Fruit fly (Drosophila melanogaster) whole organism, embryonic: ENCODE measurements around the gene CG12516.

Experiments used
- ATbp ChIP-seq: fragments of 200-800 bp; sonication (Bioruptor generic); optimal IDR thresholded peaks from 2 replicates; lab custom pipeline; 2017; ENCODE audit warnings: missing biosample characterization, mild to moderate bottlenecking, missing genetic modification characterization, missing genetic modification reagents
- Bdp1 ChIP-seq: fragments of 200-800 bp; sonication (Bioruptor generic); optimal IDR thresholded peaks from 3 replicates; lab custom pipeline; 2016; ENCODE audit warnings: missing biosample characterization, missing genetic modification characterization
- Bteb2 ChIP-seq: fragments of 200-800 bp; sonication (Bioruptor generic); optimal IDR thresholded peaks from 2 replicates; lab custom pipeline; 2016; ENCODE audit warnings: missing biosample characterization, missing genetic modification characterization
- CG1024 ChIP-seq: fragments of 200-800 bp; sonication (Bioruptor generic); IDR thresholded peaks from 2 replicates; pipeline ENCODE4 v1.3.6; 2022; ENCODE audit warnings: missing biosample characterization, missing genetic modification characterization
- CG10366 ChIP-seq: fragments of 200-800 bp; sonication (Bioruptor generic); IDR thresholded peaks from 2 replicates; pipeline ENCODE4 v1.3.6; 2022; ENCODE audit warnings: missing biosample characterization, missing genetic modification characterization
- CG10979 ChIP-seq: fragments of 200-800 bp; sonication (Bioruptor generic); optimal IDR thresholded peaks from 2 replicates; lab custom pipeline; 2018; ENCODE audit warnings: missing biosample characterization, mild to moderate bottlenecking, missing genetic modification characterization, moderate library complexity
- CG11085 ChIP-seq: fragments of 200-800 bp; sonication (Bioruptor generic); IDR thresholded peaks from 2 replicates; pipeline ENCODE4 v1.3.6; 2022; ENCODE audit warnings: missing biosample characterization, missing genetic modification characterization
- CG11504 ChIP-seq: fragments of 200-800 bp; sonication (Bioruptor generic); optimal IDR thresholded peaks from 3 replicates; lab custom pipeline; 2019; ENCODE audit warnings: missing biosample characterization, mild to moderate bottlenecking, missing genetic modification characterization, moderate library complexity
- CG13287 ChIP-seq: fragments of 200-800 bp; sonication (Bioruptor generic); IDR thresholded peaks from 2 replicates; pipeline ENCODE4 v1.3.6; 2022; ENCODE audit warnings: missing biosample characterization, missing genetic modification characterization; ENCODE audit not compliant: partially characterized antibody
- CG15479 ChIP-seq: fragments of 200-800 bp; sonication (Bioruptor generic); optimal IDR thresholded peaks from 3 replicates; lab custom pipeline; 2019; ENCODE audit warnings: missing biosample characterization, mild to moderate bottlenecking, missing genetic modification characterization, moderate library complexity
- CG15514 ChIP-seq: fragments of 200-800 bp; sonication (Bioruptor generic); optimal IDR thresholded peaks from 3 replicates; lab custom pipeline; 2017; ENCODE audit warnings: missing biosample characterization, missing genetic modification characterization, mild to moderate bottlenecking, moderate library complexity, missing genetic modification reagents
- CG1647 ChIP-seq: fragments of 200-800 bp; sonication (Bioruptor generic); optimal IDR thresholded peaks from 3 replicates; lab custom pipeline; 2016; ENCODE audit warnings: missing biosample characterization, missing genetic modification characterization
- CG16813 ChIP-seq: fragments of 200-800 bp; sonication (Bioruptor generic); IDR thresholded peaks from 3 replicates; pipeline ENCODE4 v1.3.6; 2022; ENCODE audit warnings: missing biosample characterization, missing genetic modification characterization; ENCODE audit not compliant: partially characterized antibody
- CG1832 ChIP-seq: fragments of 200-800 bp; sonication (Bioruptor generic); optimal IDR thresholded peaks from 2 replicates; lab custom pipeline; 2017; ENCODE audit warnings: missing biosample characterization, mild to moderate bottlenecking, missing genetic modification characterization, inconsistent platforms
- CG2116 ChIP-seq: fragments of 200-800 bp; sonication (Bioruptor generic); optimal IDR thresholded peaks from 3 replicates; lab custom pipeline; 2018; ENCODE audit warnings: missing biosample characterization, mild to moderate bottlenecking, missing genetic modification characterization
- CG30431 ChIP-seq: fragments of 200-800 bp; sonication (Bioruptor generic); optimal IDR thresholded peaks from 2 replicates; lab custom pipeline; 2017; ENCODE audit warnings: missing biosample characterization, missing genetic modification characterization
- CG31441 ChIP-seq: fragments of 200-800 bp; sonication (Bioruptor generic); IDR thresholded peaks from 2 replicates; pipeline ENCODE4 v1.3.6; 2022; ENCODE audit warnings: missing biosample characterization, missing genetic modification characterization
- CG32532 ChIP-seq: fragments of 200-800 bp; sonication (Bioruptor generic); IDR thresholded peaks from 2 replicates; pipeline ENCODE4 v1.3.6; 2022; ENCODE audit warnings: missing biosample characterization, missing genetic modification characterization
- CG32767 ChIP-seq: fragments of 200-800 bp; sonication (Bioruptor generic); IDR thresholded peaks from 2 replicates; pipeline ENCODE4 v1.3.6; 2022; ENCODE audit warnings: missing biosample characterization, missing genetic modification characterization
- CG43689 ChIP-seq: fragments of 200-800 bp; sonication (Bioruptor generic); IDR thresholded peaks from 2 replicates; pipeline ENCODE4 v1.3.6; 2022; ENCODE audit warnings: missing biosample characterization, missing genetic modification characterization
- CG6272 ChIP-seq: fragments of 200-800 bp; sonication (Bioruptor generic); IDR thresholded peaks from 2 replicates; pipeline ENCODE4 v1.3.6; 2022; ENCODE audit warnings: missing biosample characterization, missing genetic modification characterization
- CG8944 ChIP-seq: fragments of 200-800 bp; sonication (Bioruptor generic); optimal IDR thresholded peaks from 3 replicates; lab custom pipeline; 2016; ENCODE audit warnings: missing biosample characterization, missing genetic modification characterization
- CrebB ChIP-seq: fragments of 200-800 bp; sonication (Bioruptor generic); optimal IDR thresholded peaks from 3 replicates; lab custom pipeline; 2018; ENCODE audit warnings: missing biosample characterization, mild to moderate bottlenecking, missing genetic modification characterization
- D ChIP-seq, 2 experiments: fragments of 200-800 bp in 1 of 2; fragments of >200 bp in 1 of 2; sonication (Bioruptor generic) in 1 of 2; optimal IDR thresholded peaks; 2 replicates in 1 of 2; 3 replicates in 1 of 2; lab custom pipeline; 2017; ENCODE audit warnings: mild to moderate bottlenecking in 1 of 2, missing biosample characterization in 1 of 2, missing genetic modification characterization in 1 of 2, missing genetic modification reagents in 1 of 2
- D19A ChIP-seq: fragments of 200-800 bp; optimal IDR thresholded peaks from 3 replicates; lab custom pipeline; 2019; ENCODE audit warnings: missing biosample characterization, mild to moderate bottlenecking, missing genetic modification characterization, moderate library complexity
- Dip2 ChIP-seq: fragments of 200-800 bp; sonication (Bioruptor generic); IDR thresholded peaks from 2 replicates; pipeline ENCODE4 v1.3.6; 2022; ENCODE audit warnings: missing biosample characterization, missing genetic modification characterization
- Dref ChIP-seq: fragments of 200-800 bp; sonication (Bioruptor generic); IDR thresholded peaks from 2 replicates; pipeline ENCODE4 v1.3.6; 2022; ENCODE audit warnings: missing biosample characterization, missing genetic modification characterization
- E2f1 ChIP-seq: fragments of 200-800 bp; sonication (Bioruptor generic); IDR thresholded peaks from 2 replicates; pipeline ENCODE4 v1.3.6; 2022; ENCODE audit warnings: missing biosample characterization, missing genetic modification characterization
- ERR ChIP-seq: fragments of 200-800 bp; sonication (Bioruptor generic); optimal IDR thresholded peaks from 2 replicates; lab custom pipeline; 2016; ENCODE audit warnings: missing biosample characterization, missing genetic modification characterization
- Eip74EF ChIP-seq, 2 experiments: fragments of 200-800 bp in 1 of 2; fragments of >200 bp in 1 of 2; sonication (Bioruptor generic) in 1 of 2; optimal IDR thresholded peaks; 2 replicates each; lab custom pipeline; 2017 to 2019; ENCODE audit warnings: missing biosample characterization in 2 of 2, missing genetic modification characterization in 2 of 2, mild to moderate bottlenecking in 1 of 2, moderate library complexity in 1 of 2
- Elba2 ChIP-seq: fragments of 200-800 bp; sonication (Bioruptor generic); optimal IDR thresholded peaks from 3 replicates; lab custom pipeline; 2016; ENCODE audit warnings: missing biosample characterization, missing genetic modification characterization
- Ets65A ChIP-seq: fragments of 200-800 bp; sonication (Bioruptor generic); peaks from one replicate; lab custom pipeline; 2016; ENCODE audit warnings: missing biosample characterization, missing genetic modification characterization
- HLH54F ChIP-seq: fragments of 200-800 bp; sonication (Bioruptor generic); optimal IDR thresholded peaks from 3 replicates; lab custom pipeline; 2016; ENCODE audit warnings: missing biosample characterization, missing genetic modification characterization
- Hsf ChIP-seq: fragments of 200-800 bp; sonication (Bioruptor generic); optimal IDR thresholded peaks from 3 replicates; lab custom pipeline; 2016; ENCODE audit warnings: missing biosample characterization, missing genetic modification characterization
- Side ChIP-seq: fragments of 200-800 bp; sonication (Bioruptor generic); optimal IDR thresholded peaks from 2 replicates; lab custom pipeline; 2016; ENCODE audit warnings: missing biosample characterization, missing genetic modification characterization
- bowl ChIP-seq: fragments of 200-800 bp; sonication (Bioruptor generic); IDR thresholded peaks from 2 replicates; pipeline ENCODE4 v1.3.6; 2022; ENCODE audit warnings: missing biosample characterization, missing genetic modification characterization
- bsh ChIP-seq, 2 experiments: fragments of 200-800 bp; sonication (Bioruptor generic); optimal IDR thresholded peaks; 2 replicates each; lab custom pipeline; 2017 to 2018; ENCODE audit warnings: mild to moderate bottlenecking in 2 of 2, missing biosample characterization in 2 of 2, missing genetic modification characterization in 2 of 2, moderate library complexity in 1 of 2
- crp ChIP-seq, 2 experiments: fragments of 200-800 bp; sonication (Bioruptor generic); optimal IDR thresholded peaks; 2 replicates in 1 of 2; 3 replicates in 1 of 2; lab custom pipeline; 2017; ENCODE audit warnings: missing biosample characterization in 2 of 2, missing genetic modification characterization in 2 of 2, mild to moderate bottlenecking in 1 of 2, moderate library complexity in 1 of 2
- dmrt99B ChIP-seq: fragments of 200-800 bp; sonication (Bioruptor generic); optimal IDR thresholded peaks from 2 replicates; lab custom pipeline; 2018; ENCODE audit warnings: missing biosample characterization, mild to moderate bottlenecking, missing genetic modification characterization, moderate library complexity
- her ChIP-seq: fragments of 200-800 bp; sonication (Bioruptor generic); optimal IDR thresholded peaks from 2 replicates; lab custom pipeline; 2016; ENCODE audit warnings: missing biosample characterization, missing genetic modification characterization
- ken ChIP-seq: fragments of 200-800 bp; sonication (Bioruptor generic); IDR thresholded peaks from 3 replicates; pipeline ENCODE4 v1.3.6; 2022; ENCODE audit warnings: missing biosample characterization, missing genetic modification characterization
- lilli ChIP-seq: fragments of 200-800 bp; sonication (Bioruptor generic); optimal IDR thresholded peaks from 3 replicates; lab custom pipeline; 2016; ENCODE audit warnings: missing biosample characterization, missing genetic modification characterization
- nerfin-2 ChIP-seq: fragments of 200-800 bp; sonication (Bioruptor generic); IDR thresholded peaks from 2 replicates; pipeline ENCODE4 v1.3.6; 2022; ENCODE audit warnings: missing biosample characterization, missing genetic modification characterization; ENCODE audit not compliant: partially characterized antibody
- pfk ChIP-seq: fragments of 200-800 bp; sonication (Bioruptor generic); optimal IDR thresholded peaks from 2 replicates; lab custom pipeline; 2018; ENCODE audit warnings: missing biosample characterization, mild to moderate bottlenecking, missing genetic modification characterization, moderate library complexity
- slou ChIP-seq: fragments of 200-800 bp; sonication (Bioruptor generic); optimal IDR thresholded peaks from 3 replicates; lab custom pipeline; 2016; ENCODE audit warnings: missing biosample characterization, missing genetic modification characterization
- slp2 ChIP-seq: fragments of 200-800 bp; sonication (Bioruptor generic); optimal IDR thresholded peaks from 2 replicates; lab custom pipeline; 2016; ENCODE audit warnings: missing biosample characterization, missing genetic modification characterization
- tgo ChIP-seq: fragments of 200-800 bp; sonication (Bioruptor generic); IDR thresholded peaks from 3 replicates; pipeline ENCODE4 v1.3.6; 2022; ENCODE audit warnings: missing biosample characterization, missing genetic modification characterization
- twi ChIP-seq: fragments of 200-800 bp; optimal IDR thresholded peaks from 2 replicates; lab custom pipeline; 2019; ENCODE audit warnings: missing biosample characterization, mild to moderate bottlenecking, missing genetic modification characterization, moderate library complexity
- vfl ChIP-seq: fragments of 200-800 bp; sonication (Bioruptor generic); optimal IDR thresholded peaks from 2 replicates; lab custom pipeline; 2016; ENCODE audit warnings: missing biosample characterization, missing genetic modification characterization

The CG12516 gene

DNA sequence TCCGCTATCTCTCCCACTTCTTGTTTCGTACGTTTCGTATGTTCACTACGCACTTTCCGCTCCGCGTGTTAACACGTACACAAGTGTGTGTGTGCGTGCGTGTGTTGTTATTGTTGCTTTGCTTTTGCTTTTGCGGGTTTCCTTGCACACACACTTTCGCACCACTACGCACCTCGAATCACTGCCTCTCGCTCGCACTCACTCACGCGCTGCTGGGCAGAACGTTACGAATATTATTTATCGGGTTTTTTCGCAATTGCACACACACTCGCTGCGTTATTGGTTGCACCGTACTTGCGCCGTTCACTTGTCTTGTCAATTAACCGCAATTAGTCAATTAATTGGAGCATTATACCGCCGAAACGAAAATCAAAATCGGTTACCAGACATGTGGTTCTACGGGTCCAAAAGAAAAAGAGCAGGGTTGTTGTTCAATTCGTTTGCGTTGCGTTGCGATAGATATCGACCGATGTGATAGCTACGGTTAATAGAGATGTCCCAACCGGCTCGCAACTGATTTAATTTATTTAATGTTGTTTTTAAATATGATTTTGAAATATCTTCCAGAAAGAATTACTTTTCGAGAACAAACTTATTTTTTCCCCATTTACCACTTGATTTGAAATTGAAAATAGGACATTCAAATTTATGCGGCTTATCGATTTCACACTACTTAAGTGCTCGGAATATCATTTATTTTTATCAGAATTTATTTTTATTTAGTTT, 31.8 kb upstream of the CG12516 start, which contains the start of gene larp (continued):
- TF ChIP-seq Eip74EF (GFP tag; optimal IDR thresholded peaks at IDR 0.05; lab: Kevin White, UChicago), result no peak
- TF ChIP-seq her (GFP tag; lab: Kevin White, UChicago), result no peak
- no peak for TF ChIP-seq bowl (GFP tag; lab: Robert Waterston, UW)
- TF ChIP-seq twi, result peak; percentile 64
- peak; percentile 68 for TF ChIP-seq CG10366 (GFP tag; lab: Robert Waterston, UW)
- peak; percentile 95 for TF ChIP-seq Ets65A (GFP tag; lab: Kevin White, UChicago)
- TF ChIP-seq CrebB (tag; lab: Kevin White, UChicago), result no peak
- peak; percentile 1 for TF ChIP-seq CG30431 (GFP tag; lab: Kevin White, UChicago)
- TF ChIP-seq ATbp (GFP tag; lab: Kevin White, UChicago), result no peak
- TF ChIP-seq CG1647 (GFP tag; lab: Kevin White, UChicago), result peak; percentile 51
- peak; percentile 58 for TF ChIP-seq CG15514
- peak; percentile 90 for TF ChIP-seq CG32532
- no peak for TF ChIP-seq pfk (GFP tag; lab: Kevin White, UChicago)
- peak; percentile 68 for TF ChIP-seq tgo (GFP tag; lab: Robert Waterston, UW)
- peak; percentile 55 for TF ChIP-seq vfl (GFP tag; lab: Kevin White, UChicago)
- no peak for TF ChIP-seq Elba2
- TF ChIP-seq lilli (GFP tag; lab: Kevin White, UChicago), result peak; percentile 83
- peak; percentile 9; the same call in 1 of the 2 replicates for TF ChIP-seq CG32767 (GFP tag; lab: Robert Waterston, UW)
- no peak for TF ChIP-seq Dip2
- TF ChIP-seq bsh (GFP tag; optimal IDR thresholded peaks at IDR 0.05; lab: Kevin White, UChicago), result peak in 1 of 2 experiments; percentile 59
- TF ChIP-seq Bteb2 (GFP tag; lab: Kevin White, UChicago), result peak; percentile 21
- peak; percentile 7 for TF ChIP-seq ERR (GFP tag; lab: Kevin White, UChicago)
- peak; percentile 34 for TF ChIP-seq CG10979 (tag; lab: Kevin White, UChicago)
- peak; percentile 80 for TF ChIP-seq ken (GFP tag; lab: Robert Waterston, UW)
- TF ChIP-seq Hsf, result peak; percentile 76
- TF ChIP-seq CG11085 (GFP tag; lab: Robert Waterston, UW), result peak; percentile 73
- peak; percentile 42; the same call in 1 of the 2 replicates for TF ChIP-seq CG31441 (GFP tag; lab: Robert Waterston, UW)
- TF ChIP-seq D19A, result peak; percentile 28
- peak; percentile 47 for TF ChIP-seq dmrt99B (tag; lab: Kevin White, UChicago)
- TF ChIP-seq CG15479 (GFP tag; lab: Kevin White, UChicago), result peak; percentile 93
- TF ChIP-seq CG8944 (GFP tag; lab: Kevin White, UChicago), result peak; percentile 47
- peak; percentile 67 for TF ChIP-seq HLH54F (GFP tag; lab: Kevin White, UChicago)
- peak; percentile 47; the same call in 1 of the 2 replicates for TF ChIP-seq CG1024
- peak; percentile 66 for TF ChIP-seq Dref (GFP tag; lab: Robert Waterston, UW)
- peak; percentile 53 for TF ChIP-seq D (optimal IDR thresholded peaks at IDR 0.05; lab: Kevin White, UChicago)
- peak; percentile 26 for TF ChIP-seq D (GFP tag; optimal IDR thresholded peaks at IDR 0.05; lab: Kevin White, UChicago)
- TF ChIP-seq CG16813 (GFP tag; lab: Robert Waterston, UW), result peak; percentile 97
- TF ChIP-seq CG11504, result peak; percentile 65
- no peak for TF ChIP-seq crp (GFP tag; optimal IDR thresholded peaks at IDR 0.05; lab: Kevin White, UChicago)
- peak; percentile 85 for TF ChIP-seq CG6272 (GFP tag; lab: Robert Waterston, UW)
- TF ChIP-seq slou (GFP tag; lab: Kevin White, UChicago), result peak; percentile 36
- TF ChIP-seq E2f1 (GFP tag; lab: Robert Waterston, UW), result peak; percentile 73
- TF ChIP-seq nerfin-2 (GFP tag; lab: Robert Waterston, UW), result peak; percentile 91
- peak; percentile 18 for TF ChIP-seq slp2 (GFP tag; lab: Kevin White, UChicago)
- TF ChIP-seq Bdp1, result peak; percentile 43
- TF ChIP-seq CG13287 (GFP tag; lab: Robert Waterston, UW), result peak; percentile 92
- TF ChIP-seq CG1832 (GFP tag; lab: Kevin White, UChicago), result peak; percentile 80
- peak; percentile 96 for TF ChIP-seq CG2116
- no peak for TF ChIP-seq CG43689 (GFP tag; lab: Robert Waterston, UW)
- TF ChIP-seq Side (GFP tag; lab: Kevin White, UChicago), result no peak
